Worm (Caenorhabditis elegans): ENCODE measurements around the gene dmsr-3.

dmsr-3 gene

DNA sequence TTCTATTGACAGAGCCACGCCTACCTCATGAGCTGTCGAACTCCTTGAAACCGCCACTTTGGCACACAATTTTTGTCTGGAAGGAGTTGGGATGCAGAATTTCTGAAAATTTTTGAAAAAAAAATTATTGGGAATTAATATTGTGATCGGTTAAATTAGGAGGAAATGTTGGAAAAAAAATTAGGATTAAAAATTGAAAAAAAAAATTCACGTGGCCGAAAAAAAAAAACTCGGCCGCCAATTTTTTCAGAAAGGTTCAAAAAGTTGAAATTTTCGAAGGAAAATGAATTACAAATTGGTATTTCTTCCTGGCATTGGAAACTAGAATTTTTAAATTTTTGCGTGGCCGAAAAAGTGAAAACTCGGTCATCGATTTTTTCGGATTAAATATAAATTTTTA is at the start of gene dmsr-3:
Gene dmsr-3, minus strand, starts transcription at position 101 of the 400 bp plus-strand sequence.
- TF ChIP-seq attf-5 (GFP tag; optimal IDR thresholded peaks at IDR 0.05) (no peak), pha-4 (tag; optimal IDR thresholded peaks at IDR 0.05) (no peak), attf-3 (GFP tag; conservative IDR thresholded peaks at IDR 0.05) (no peak), B0019.2 (GFP tag; conservative IDR thresholded peaks at IDR 0.05) (no peak), sptf-2 (GFP tag; optimal IDR thresholded peaks at IDR 0.05) (no peak), ztf-6 (GFP tag; IDR thresholded peaks at IDR 0.05) (no peak), F23B12.7 (tag; optimal IDR thresholded peaks at IDR 0.05; ENCODE audit: insufficient read depth) (no peak), T07F8.4 (tag; optimal IDR thresholded peaks at IDR 0.05) (no peak), ztf-22 (GFP tag; optimal IDR thresholded peaks at IDR 0.05) (no peak), dpl-1 (GFP tag; optimal IDR thresholded peaks at IDR 0.05) (no peak), F10E7.11 (tag; optimal IDR thresholded peaks at IDR 0.05) (no peak), ama-1 (optimal IDR thresholded peaks at IDR 0.05) (no peak), ama-1 (GFP tag; optimal IDR thresholded peaks at IDR 0.05) (no peak), dpff-1 (tag; optimal IDR thresholded peaks at IDR 0.05) (no peak), xnd-1 (tag; optimal IDR thresholded peaks at IDR 0.05) (no peak), rec-8 (tag; optimal IDR thresholded peaks at IDR 0.05) (no peak), akir-1 (GFP tag; optimal IDR thresholded peaks at IDR 0.05) (no peak), dox-1 (GFP tag; IDR thresholded peaks at IDR 0.05) (no peak), unc-130 (GFP tag; optimal IDR thresholded peaks at IDR 0.05) (no peak), ekl-4 (GFP tag; IDR thresholded peaks at IDR 0.05) (no peak), snpc-1.3 (tag; optimal IDR thresholded peaks at IDR 0.05; ENCODE audit: insufficient read depth) (no peak)

DNA sequence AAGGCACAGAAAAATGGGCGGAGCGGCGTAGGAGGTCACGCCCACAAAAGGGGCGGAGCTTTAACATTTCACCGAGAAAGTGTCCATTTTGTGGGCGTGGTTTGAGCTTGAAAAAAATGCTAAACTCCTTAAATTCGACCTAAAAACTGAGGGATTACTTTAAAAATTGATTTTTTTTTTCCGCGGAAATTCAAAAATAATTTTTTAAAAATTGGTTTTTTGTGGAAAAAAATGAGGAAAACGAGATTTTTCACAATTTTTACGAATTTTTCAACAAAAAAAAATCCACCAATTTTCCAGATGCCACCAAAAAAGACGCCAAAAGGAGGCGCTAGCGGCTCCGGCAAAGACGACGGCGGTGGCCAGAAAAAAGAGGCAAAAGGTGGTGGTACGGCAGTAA is 46.7 kb upstream of the dmsr-3 start, which contains the start of gene pinn-4:
Gene pinn-4, plus strand, starts transcription at position 301 of the 400 bp plus-strand sequence.
- TF ChIP-seq ztf-28 (GFP tag; IDR thresholded peaks at IDR 0.05) (no peak), chd-7 (tag; optimal IDR thresholded peaks at IDR 0.05) (no peak), aptf-3 (GFP tag; IDR thresholded peaks at IDR 0.05) (no peak), lin-26 (GFP tag; IDR thresholded peaks at IDR 0.05) (no peak), tbp1 (GFP tag; optimal IDR thresholded peaks at IDR 0.05) (no peak), lsy-27 (tag; optimal IDR thresholded peaks at IDR 0.05; ENCODE audit: borderline replicate concordance, insufficient read depth) (no peak)

DNA sequence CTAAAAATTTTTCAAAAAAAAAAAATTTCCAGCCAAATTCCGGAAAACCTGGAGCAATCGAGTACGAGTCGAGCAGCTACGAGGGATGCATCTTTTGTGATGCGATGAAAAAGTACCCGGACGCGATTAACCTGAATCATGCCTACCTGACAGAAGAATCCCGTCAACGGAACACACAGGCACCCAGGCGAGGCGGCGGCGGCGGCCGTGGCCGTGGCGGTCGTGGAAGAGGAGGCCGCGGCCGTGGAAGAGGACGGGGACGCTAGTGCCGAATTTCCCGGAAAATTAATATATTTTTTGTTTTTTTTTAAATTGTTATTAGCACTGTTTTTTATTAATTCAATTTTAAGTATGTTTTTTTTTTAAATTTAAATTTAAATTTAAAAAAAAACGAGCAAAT is 45.6 kb upstream of the dmsr-3 start:
- TF ChIP-seq cebp-2 (GFP tag; IDR thresholded peaks at IDR 0.05): 0 out of 2 replicates have a peak, but pooled peaks have one; percentile 46
- no peak for TF ChIP-seq chd-7 (tag; optimal IDR thresholded peaks at IDR 0.05)
- TF ChIP-seq egrh-3 (GFP tag; IDR thresholded peaks at IDR 0.05): peak; percentile 41; the same call in 1 of the 2 replicates
- TF ChIP-seq snpc-4 (GFP tag; optimal IDR thresholded peaks at IDR 0.05): no peak
- no peak for TF ChIP-seq snpc-4 (tag; optimal IDR thresholded peaks at IDR 0.05)
- peak; percentile 85 for TF ChIP-seq zfh-2 (GFP tag; conservative IDR thresholded peaks at IDR 0.05)

DNA sequence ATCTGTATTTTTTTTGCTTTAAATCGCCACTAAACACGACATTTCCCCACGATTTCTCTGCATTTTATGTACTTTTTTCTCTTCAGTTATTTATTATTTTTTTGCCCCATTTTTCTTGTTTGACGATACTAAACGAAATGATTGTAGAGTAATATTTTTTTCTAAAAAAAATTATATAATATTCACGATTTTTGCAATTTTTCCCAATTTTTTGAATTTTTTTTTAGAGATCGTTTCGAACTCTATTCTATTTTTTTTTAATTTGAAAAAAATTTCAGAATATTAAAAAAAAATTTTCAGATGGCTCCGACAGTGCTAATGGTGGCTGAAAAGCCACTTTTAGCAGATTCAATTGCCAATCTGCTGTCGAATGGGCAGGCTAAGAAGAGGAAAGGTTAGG is 33.5 kb upstream of the dmsr-3 start, which contains the start of gene Y48C3A.14:
Gene Y48C3A.14, plus strand, starts transcription at position 301 of the 400 bp plus-strand sequence.
- TF ChIP-seq zim-3 (tag; optimal IDR thresholded peaks at IDR 0.05): no peak
- no peak for TF ChIP-seq F39B2.1 (GFP tag; IDR thresholded peaks at IDR 0.05)
- TF ChIP-seq ets-4 (GFP tag; optimal IDR thresholded peaks at IDR 0.05): no peak
- no peak for TF ChIP-seq F52B5.7 (tag; optimal IDR thresholded peaks at IDR 0.05)
- TF ChIP-seq C17E4.6 (GFP tag; IDR thresholded peaks at IDR 0.05): no peak
- no peak for TF ChIP-seq attf-5 (GFP tag; optimal IDR thresholded peaks at IDR 0.05)
- TF ChIP-seq lin-35 (GFP tag; optimal IDR thresholded peaks at IDR 0.05): no peak
- TF ChIP-seq Y95B8A.8 (GFP tag; IDR thresholded peaks at IDR 0.05): no peak
- no peak for TF ChIP-seq ceh-79 (tag; optimal IDR thresholded peaks at IDR 0.05)
- no peak for TF ChIP-seq unc-62 (GFP tag; optimal IDR thresholded peaks at IDR 0.05)
- no peak for TF ChIP-seq nhr-179 (tag; optimal IDR thresholded peaks at IDR 0.05)

Data from whole organism, young adult.